Fruit fly (Drosophila melanogaster): Measurements from ENCODE around the gene Ugt303A1.
A peak's percentile ranks its signal among the peaks of the same experiment; 100 is the strongest.

Gene Ugt303A1

DNA sequence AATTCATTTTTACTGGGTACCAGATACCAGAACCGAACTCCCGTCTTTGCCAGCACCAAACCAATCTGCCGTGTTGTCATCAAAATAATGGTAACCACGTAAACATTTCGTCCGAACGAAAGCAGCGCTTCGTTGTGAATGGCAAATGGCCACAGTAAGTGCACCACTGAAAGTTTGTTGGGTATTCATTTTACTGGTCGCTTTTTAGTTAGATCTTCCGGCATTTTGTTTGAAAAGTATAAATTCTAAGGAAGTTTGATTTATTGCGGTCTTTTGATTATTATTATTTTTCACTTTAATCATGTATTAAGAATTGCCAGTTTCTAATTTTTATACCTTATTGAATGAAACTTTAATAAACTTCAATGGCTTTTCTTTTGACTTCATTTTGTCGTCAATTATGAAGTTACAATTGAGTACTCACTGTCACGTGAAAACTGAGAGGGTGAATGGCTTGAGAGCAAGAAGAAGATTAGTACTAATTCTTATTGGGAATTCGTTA is 39.2 kb downstream of the Ugt303A1 start, which contains the start of gene ZnT86D (continued):
- TF ChIP-seq so (GFP tag; IDR thresholded peaks at IDR 0.05) = no peak
- no peak for TF ChIP-seq hbn (GFP tag; IDR thresholded peaks at IDR 0.05; ENCODE audit: partially characterized antibody)
- TF ChIP-seq YL-1 (GFP tag; optimal IDR thresholded peaks at IDR 0.05) = peak; percentile 80
- TF ChIP-seq CG7357 (GFP tag; IDR thresholded peaks at IDR 0.05) = peak; percentile 24; the same call in 1 of the 3 replicates
- TF ChIP-seq h (optimal IDR thresholded peaks at IDR 0.05) = no peak
- TF ChIP-seq tx (GFP tag; optimal IDR thresholded peaks at IDR 0.05) = peak; percentile 45
- peak; percentile 97 for TF ChIP-seq Ets65A (GFP tag)
- peak; percentile 84 for TF ChIP-seq CG12659 (GFP tag; optimal IDR thresholded peaks at IDR 0.05)
- no peak for TF ChIP-seq CG12942 (GFP tag; optimal IDR thresholded peaks at IDR 0.05)
- TF ChIP-seq CG1603 (tag; optimal IDR thresholded peaks at IDR 0.05) = peak; percentile 26
- no peak for TF ChIP-seq CG2129 (GFP tag; IDR thresholded peaks at IDR 0.05; ENCODE audit: partially characterized antibody)
- no peak for TF ChIP-seq CG10274 (GFP tag; optimal IDR thresholded peaks at IDR 0.05)
- TF ChIP-seq CG11504 (tag; optimal IDR thresholded peaks at IDR 0.05) = peak; percentile 72
- TF ChIP-seq cg (GFP tag; optimal IDR thresholded peaks at IDR 0.05) = no peak
- TF ChIP-seq CG9876 (GFP tag; optimal IDR thresholded peaks at IDR 0.05) = no peak
- peak; percentile 72 for TF ChIP-seq Dek (tag; optimal IDR thresholded peaks at IDR 0.05)
- TF ChIP-seq CG32767 (GFP tag; IDR thresholded peaks at IDR 0.05) = no peak
- TF ChIP-seq Stat92E (GFP tag; optimal IDR thresholded peaks at IDR 0.05) = no peak
- peak; percentile 70 for TF ChIP-seq Fer3 (tag; optimal IDR thresholded peaks at IDR 0.05)
- TF ChIP-seq Dref (GFP tag; IDR thresholded peaks at IDR 0.05) = no peak
- no peak for TF ChIP-seq vfl (GFP tag; optimal IDR thresholded peaks at IDR 0.05)
- no peak for TF ChIP-seq yki (optimal IDR thresholded peaks at IDR 0.05)
- peak; percentile 45 for TF ChIP-seq Nf-YB (GFP tag; optimal IDR thresholded peaks at IDR 0.05)
- TF ChIP-seq chn (GFP tag; optimal IDR thresholded peaks at IDR 0.05) = no peak
- TF ChIP-seq jumu (GFP tag; optimal IDR thresholded peaks at IDR 0.05) = peak; percentile 53
- no peak for TF ChIP-seq sim (GFP tag; IDR thresholded peaks at IDR 0.05)
- TF ChIP-seq CG3281 (GFP tag; optimal IDR thresholded peaks at IDR 0.05) = peak; percentile 66
- TF ChIP-seq Camta (GFP tag; optimal IDR thresholded peaks at IDR 0.05) = peak; percentile 35
- peak; percentile 33 for TF ChIP-seq CG8281 (tag; optimal IDR thresholded peaks at IDR 0.05)
- TF ChIP-seq CG4282 (GFP tag; optimal IDR thresholded peaks at IDR 0.05) = no peak
- peak; percentile 40 for TF ChIP-seq pros (GFP tag; optimal IDR thresholded peaks at IDR 0.05)
- TF ChIP-seq CG7786 (GFP tag; optimal IDR thresholded peaks at IDR 0.05) = peak; percentile 21
- TF ChIP-seq phol (tag; optimal IDR thresholded peaks at IDR 0.05) = peak; percentile 87
- TF ChIP-seq Dbx (GFP tag; IDR thresholded peaks at IDR 0.05) = peak; percentile 58; the same call in 2 of the 3 replicates
- TF ChIP-seq CG17829 (tag; optimal IDR thresholded peaks at IDR 0.05) = peak; percentile 62
- peak; percentile 22 for TF ChIP-seq CG6683 (GFP tag; optimal IDR thresholded peaks at IDR 0.05)
- TF ChIP-seq ems (GFP tag; optimal IDR thresholded peaks at IDR 0.05) = peak; percentile 51
- no peak for TF ChIP-seq ab (GFP tag; optimal IDR thresholded peaks at IDR 0.05)

DNA sequence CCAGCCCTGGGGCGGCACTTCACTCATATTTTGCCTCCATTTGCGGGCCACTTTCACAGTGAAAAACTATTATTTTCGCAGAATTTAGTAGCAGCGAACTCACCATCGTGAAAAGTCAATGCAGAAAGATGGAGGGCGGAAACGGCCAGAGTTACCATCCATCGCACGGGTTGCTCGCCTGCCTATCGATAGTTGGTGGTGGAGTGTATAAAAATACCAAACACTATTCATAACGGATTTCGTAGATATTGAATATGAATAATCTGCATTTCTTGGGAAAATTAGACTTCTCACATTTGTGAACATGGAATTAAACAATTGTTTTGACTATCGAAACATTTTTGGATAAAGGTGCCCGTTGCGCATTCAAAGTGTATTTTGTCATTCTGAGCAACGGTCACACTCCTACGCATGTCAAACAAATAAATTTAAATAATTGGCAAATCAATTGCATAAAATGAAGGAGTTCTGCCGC is 40.9 kb downstream of the Ugt303A1 start, which contains the start of the genes RpS25 and CG4820:
TSS of gene RpS25 (minus strand) at position 132 of the 475 bp plus-strand sequence.
TSS of gene CG4820 (plus strand) at position 380 of the 475 bp plus-strand sequence.
- peak; percentile 82 for TF ChIP-seq HLH3B (GFP tag; IDR thresholded peaks at IDR 0.05)
- no peak for TF ChIP-seq fru (optimal IDR thresholded peaks at IDR 0.05)
- TF ChIP-seq ttk (GFP tag; IDR thresholded peaks at IDR 0.05) = peak; percentile 85
- peak; percentile 75 to 92 for TF ChIP-seq chif (GFP tag; optimal IDR thresholded peaks at IDR 0.05)
- peak; percentile 87 for TF ChIP-seq CG17328 (GFP tag; IDR thresholded peaks at IDR 0.05)
- peak; percentile 89 for TF ChIP-seq Atf-2 (GFP tag; optimal IDR thresholded peaks at IDR 0.05)
- TF ChIP-seq Xbp1 (GFP tag; optimal IDR thresholded peaks at IDR 0.05) = peak; percentile 89
- peak; percentile 84 for TF ChIP-seq CG6175 (GFP tag; IDR thresholded peaks at IDR 0.05)
- TF ChIP-seq CG31388 (GFP tag; optimal IDR thresholded peaks at IDR 0.05) = peak; percentile 62
- peak; percentile 96 for TF ChIP-seq BEAF-32 (GFP tag; optimal IDR thresholded peaks at IDR 0.05)
- peak; percentile 76 for TF ChIP-seq CG10366 (GFP tag; IDR thresholded peaks at IDR 0.05)
- TF ChIP-seq CG12219 (GFP tag; optimal IDR thresholded peaks at IDR 0.05) = peak; percentile 90
- TF ChIP-seq CG5953 (GFP tag; IDR thresholded peaks at IDR 0.05) = peak; percentile 78; the same call in 1 of the 2 replicates
- peak; percentile 52 for TF ChIP-seq Elba2 (GFP tag; optimal IDR thresholded peaks at IDR 0.05)
- TF ChIP-seq CG8924 (tag; optimal IDR thresholded peaks at IDR 0.05) = peak; percentile 87
- TF ChIP-seq pfk (GFP tag; optimal IDR thresholded peaks at IDR 0.05) = peak; percentile 84
